Fruit fly (Drosophila melanogaster): ENCODE data around the gene Galphaf.

dm6 chr3L:16631844-16632537 is 35.7 kb downstream of the Galphaf start:
- TF ChIP-seq psq (GFP tag; optimal IDR thresholded peaks at IDR 0.05) (no peak), gfzf (GFP tag; optimal IDR thresholded peaks at IDR 0.05) (no peak), CG18011 (GFP tag; optimal IDR thresholded peaks at IDR 0.05) (no peak), tx (GFP tag; optimal IDR thresholded peaks at IDR 0.05) (no peak)

Data from whole organism, embryonic.